Worm (Caenorhabditis elegans) whole organism, late embryonic: ENCODE measurements around the gene grl-14.
A peak's percentile ranks its signal among the peaks of the same experiment; 100 is the strongest.

Experiments
- C08G9.2 ChIP-seq: sonication (generic microtip); optimal IDR thresholded peaks from 2 replicates; lab custom pipeline; 2016; ENCODE audit warnings: mild to moderate bottlenecking, missing genetic modification characterization, moderate library complexity, missing compliant biosample characterization
- C38D4.7 ChIP-seq: fragments of 200-800 bp; sonication (Bioruptor generic); optimal IDR thresholded peaks from 2 replicates; lab custom pipeline; 2018; ENCODE audit warnings: mild to moderate bottlenecking, missing genetic modification characterization, moderate library complexity, missing compliant biosample characterization
- Y22D7AL.16 ChIP-seq: sonication (generic microtip); optimal IDR thresholded peaks from 2 replicates; lab custom pipeline; 2016; ENCODE audit warnings: missing genetic modification characterization, missing compliant biosample characterization
- ama-1 ChIP-seq: fragments of 150-350 bp; optimal IDR thresholded peaks from 2 replicates; lab custom pipeline; 2014
- ceh-14 ChIP-seq: sonication (generic microtip); optimal IDR thresholded peaks from 2 replicates; lab custom pipeline; 2016; ENCODE audit warnings: missing genotype, missing genetic modification characterization, missing compliant biosample characterization
- ceh-18 ChIP-seq: sonication (generic microtip); optimal IDR thresholded peaks from 2 replicates; lab custom pipeline; 2016; ENCODE audit warnings: missing genetic modification characterization, missing compliant biosample characterization
- ceh-19 ChIP-seq: fragments of 200-800 bp; sonication (Bioruptor generic); optimal IDR thresholded peaks from 2 replicates; lab custom pipeline; 2018; ENCODE audit warnings: mild to moderate bottlenecking, missing genetic modification characterization, missing compliant biosample characterization
- ceh-22 ChIP-seq: sonication (generic microtip); optimal IDR thresholded peaks from 2 replicates; lab custom pipeline; 2017; ENCODE audit warnings: missing biosample characterization, missing genetic modification characterization
- ceh-31 ChIP-seq: sonication (generic microtip); optimal IDR thresholded peaks from 2 replicates; lab custom pipeline; 2016; ENCODE audit warnings: missing genetic modification characterization, missing compliant biosample characterization
- ceh-34 ChIP-seq: sonication (generic microtip); optimal IDR thresholded peaks from 2 replicates; lab custom pipeline; 2016; ENCODE audit warnings: mild to moderate bottlenecking, missing genetic modification characterization, missing compliant biosample characterization
- ceh-45 ChIP-seq: fragments of 200-800 bp; sonication (Bioruptor generic); IDR thresholded peaks from 2 replicates; pipeline ENCODE4 v1.3.6; 2022; ENCODE audit warnings: missing genetic modification reagents, missing genetic modification characterization, missing compliant biosample characterization
- ceh-48 ChIP-seq: sonication (generic microtip); optimal IDR thresholded peaks from 2 replicates; lab custom pipeline; 2016; ENCODE audit warnings: missing genetic modification characterization, inconsistent platforms, missing compliant biosample characterization
- elt-2 ChIP-seq: sonication (generic microtip); optimal IDR thresholded peaks from 2 replicates; lab custom pipeline; 2016; ENCODE audit warnings: missing genetic modification reagents, missing genetic modification characterization, missing compliant biosample characterization
- elt-4 ChIP-seq: sonication (generic microtip); optimal IDR thresholded peaks from 2 replicates; lab custom pipeline; 2016; ENCODE audit warnings: missing genetic modification characterization, missing compliant biosample characterization
- ets-4 ChIP-seq: sonication (generic microtip); optimal IDR thresholded peaks from 2 replicates; lab custom pipeline; 2016; ENCODE audit warnings: missing genetic modification characterization, missing compliant biosample characterization
- eyg-1 ChIP-seq: sonication (generic microtip); optimal IDR thresholded peaks from 2 replicates; lab custom pipeline; 2016; ENCODE audit warnings: missing genotype, missing genetic modification characterization, missing compliant biosample characterization
- gmeb-2 ChIP-seq: sonication (generic microtip); optimal IDR thresholded peaks from 2 replicates; lab custom pipeline; 2016; ENCODE audit warnings: missing genetic modification characterization, inconsistent platforms, missing compliant biosample characterization
- hlh-15 ChIP-seq: sonication (generic microtip); optimal IDR thresholded peaks from 2 replicates; lab custom pipeline; 2016; ENCODE audit warnings: missing genetic modification characterization, missing compliant biosample characterization
- hlh-30 ChIP-seq: sonication (generic microtip); optimal IDR thresholded peaks from 2 replicates; lab custom pipeline; 2017; ENCODE audit warnings: antibody characterized with exemption, missing genetic modification characterization, missing compliant biosample characterization; ENCODE audit not compliant: insufficient read depth
- hlh-8 ChIP-seq: sonication (generic microtip); optimal IDR thresholded peaks from 2 replicates; lab custom pipeline; 2016; ENCODE audit warnings: missing genotype, missing genetic modification characterization, missing compliant biosample characterization
- lin-11 ChIP-seq: fragments of 200-800 bp; sonication (Bioruptor generic); optimal IDR thresholded peaks from 2 replicates; lab custom pipeline; 2018; ENCODE audit warnings: mild to moderate bottlenecking, missing genetic modification characterization, missing compliant biosample characterization
- nfya-1 ChIP-seq: sonication (generic microtip); optimal IDR thresholded peaks from 2 replicates; lab custom pipeline; 2017; ENCODE audit warnings: missing genetic modification characterization, mild to moderate bottlenecking, missing compliant biosample characterization, antibody characterized with exemption, moderate library complexity
- nhr-11 ChIP-seq: fragments of 150-350 bp; optimal IDR thresholded peaks from 2 replicates; lab custom pipeline; 2014; ENCODE audit warnings: missing biosample characterization, missing genetic modification characterization
- nhr-232 ChIP-seq: sonication (generic microtip); optimal IDR thresholded peaks from 2 replicates; lab custom pipeline; 2016; ENCODE audit warnings: missing genetic modification characterization, missing compliant biosample characterization
- pag-3 ChIP-seq: sonication (generic microtip); optimal IDR thresholded peaks from 2 replicates; lab custom pipeline; 2016; ENCODE audit warnings: missing compliant biosample characterization, missing genetic modification characterization, borderline replicate concordance
- pax-1 ChIP-seq: fragments of 150-350 bp; optimal IDR thresholded peaks from 2 replicates; lab custom pipeline; 2014; ENCODE audit warnings: missing biosample characterization, missing genetic modification characterization
- pha-4 ChIP-seq: fragments of 150-350 bp; optimal IDR thresholded peaks from 2 replicates; lab custom pipeline; 2018; ENCODE audit warnings: missing biosample characterization, missing genetic modification reagents, missing genetic modification characterization
- pqm-1 ChIP-seq: sonication (generic microtip); optimal IDR thresholded peaks from 2 replicates; lab custom pipeline; 2016; ENCODE audit warnings: missing genetic modification characterization, missing compliant biosample characterization
- ref-2 ChIP-seq: sonication (generic microtip); optimal IDR thresholded peaks from 2 replicates; lab custom pipeline; 2016; ENCODE audit warnings: missing genetic modification characterization, missing compliant biosample characterization
- sox-4 ChIP-seq: sonication (generic microtip); optimal IDR thresholded peaks from 2 replicates; lab custom pipeline; 2017; ENCODE audit warnings: mild to moderate bottlenecking, missing genetic modification characterization, inconsistent platforms, missing compliant biosample characterization
- syd-9 ChIP-seq: sonication (generic microtip); optimal IDR thresholded peaks from 2 replicates; lab custom pipeline; 2016; ENCODE audit warnings: mild to moderate bottlenecking, missing genetic modification characterization, moderate library complexity, missing compliant biosample characterization
- tbx-2 ChIP-seq: sonication (generic microtip); optimal IDR thresholded peaks from 2 replicates; lab custom pipeline; 2016; ENCODE audit warnings: missing genetic modification characterization, missing compliant biosample characterization
- unc-3 ChIP-seq, 2 experiments: fragments of 200-800 bp in 1 of 2; sonication (Bioruptor generic) in 1 of 2; sonication (generic microtip) in 1 of 2; conservative IDR thresholded peaks in 1 of 2; optimal IDR thresholded peaks in 1 of 2; 2 replicates each; pipeline versions ENCODE4 v1.3.6 to Lab custom; 2016 to 2022; ENCODE audit warnings: missing compliant biosample characterization in 2 of 2, missing genetic modification characterization in 2 of 2, missing genetic modification reagents in 1 of 2
- unc-42 ChIP-seq: sonication (generic microtip); optimal IDR thresholded peaks from 2 replicates; lab custom pipeline; 2016; ENCODE audit warnings: missing genotype, missing genetic modification characterization, missing compliant biosample characterization
- unc-55 ChIP-seq: sonication (generic microtip); optimal IDR thresholded peaks from 2 replicates; lab custom pipeline; 2017; ENCODE audit warnings: missing biosample characterization, missing genetic modification reagents, missing genetic modification characterization
- unc-86 ChIP-seq: sonication (generic microtip); optimal IDR thresholded peaks from 2 replicates; lab custom pipeline; 2016; ENCODE audit warnings: missing genetic modification characterization, missing compliant biosample characterization
- zip-5 ChIP-seq: sonication (generic microtip); optimal IDR thresholded peaks from 2 replicates; lab custom pipeline; 2016; ENCODE audit warnings: missing genetic modification characterization, missing compliant biosample characterization

The grl-14 gene

ce11 chrV:20785848-20786225, 39.5 kb upstream of the grl-14 start:
- TF ChIP-seq elt-4 (tag; lab: Kevin White, UChicago): no peak
- no peak for TF ChIP-seq hlh-15 (tag; lab: Kevin White, UChicago)
- TF ChIP-seq ceh-34 (tag; lab: Kevin White, UChicago): no peak
- no peak for TF ChIP-seq ama-1 (lab: Kevin White, UChicago)
- no peak for TF ChIP-seq syd-9
- no peak for TF ChIP-seq nhr-232
- TF ChIP-seq hlh-30 (tag; lab: Kevin White, UChicago): no peak

- TF ChIP-seq nfya-1 (tag; lab: Kevin White, UChicago) (peak; percentile 48), nhr-11 (no peak), sox-4 (tag; lab: Kevin White, UChicago) (peak; percentile 8), unc-3 (GFP tag; conservative IDR thresholded peaks at IDR 0.05; lab: Robert Waterston, UW) (no peak), unc-3 (tag; optimal IDR thresholded peaks at IDR 0.05; lab: Kevin White, UChicago) (no peak), ceh-45 (GFP tag; lab: Robert Waterston, UW) (no peak), zip-5 (tag; lab: Kevin White, UChicago) (no peak), elt-4 (tag; lab: Kevin White, UChicago) (peak; percentile 28), lin-11 (tag; lab: Kevin White, UChicago) (no peak), ceh-18 (tag; lab: Kevin White, UChicago) (peak; percentile 24), syd-9 (no peak), ref-2 (tag; lab: Kevin White, UChicago) (peak; percentile 12), C38D4.7 (GFP tag; lab: Kevin White, UChicago) (no peak), hlh-8 (tag; lab: Kevin White, UChicago) (no peak), unc-55 (GFP tag; lab: Kevin White, UChicago) (no peak), ceh-14 (tag; lab: Kevin White, UChicago) (peak; percentile 58), eyg-1 (tag; lab: Kevin White, UChicago) (no peak), ceh-48 (tag; lab: Kevin White, UChicago) (peak; percentile 83), unc-42 (tag; lab: Kevin White, UChicago) (peak; percentile 97), ets-4 (no peak), elt-2 (tag; lab: Kevin White, UChicago) (no peak), tbx-2 (tag; lab: Kevin White, UChicago) (peak; percentile 54), hlh-15 (tag; lab: Kevin White, UChicago) (no peak), pqm-1 (tag; lab: Kevin White, UChicago) (no peak), gmeb-2 (tag; lab: Kevin White, UChicago) (no peak), ceh-19 (GFP tag; lab: Kevin White, UChicago) (peak; percentile 62), pag-3 (tag; lab: Kevin White, UChicago) (no peak), Y22D7AL.16 (tag; lab: Kevin White, UChicago) (no peak), ceh-31 (tag; lab: Kevin White, UChicago) (peak; percentile 78), C08G9.2 (tag; lab: Kevin White, UChicago) (peak; percentile 6)
- TF ChIP-seq, all 69 proteins: peak for 12
Observed at ce11 chrV:20789105-20789504, 36.3 kb upstream of the grl-14 start, which contains the start of gene tpan-1. Gene tpan-1, plus strand, starts transcription at chrV:20789502.

- TF ChIP-seq syd-9 (no peak), ceh-22 (no peak), pax-1 (no peak), sox-4 (tag; lab: Kevin White, UChicago) (no peak), pha-4 (tag; lab: Kevin White, UChicago) (no peak), ceh-18 (tag; lab: Kevin White, UChicago) (no peak), tbx-2 (tag; lab: Kevin White, UChicago) (no peak), unc-86 (tag; lab: Kevin White, UChicago) (no peak), ceh-34 (tag; lab: Kevin White, UChicago) (no peak)
Observed at ce11 chrV:20790011-20790410, 35.3 kb upstream of the grl-14 start, which contains the start of gene Y44A6D.1. Gene Y44A6D.1, minus strand, starts transcription at chrV:20790033.
